Worm (Caenorhabditis elegans): ENCODE data around the gene srw-136.

ce11 chrV:2971307-2971999 is 38.9 kb downstream of the srw-136 start, which contains the start of gene srw-129:
- TF ChIP-seq ceh-43 (GFP tag; optimal IDR thresholded peaks at IDR 0.05): no peak
- TF ChIP-seq lin-13 (tag; optimal IDR thresholded peaks at IDR 0.05): no peak
- no peak for TF ChIP-seq nhr-12 (tag; optimal IDR thresholded peaks at IDR 0.05)
- TF ChIP-seq blmp-1 (tag; optimal IDR thresholded peaks at IDR 0.05): no peak

Measured in whole organism, mixed stage, embryonic.